Worm (Caenorhabditis elegans) whole organism, L3 larva: Measurements from ENCODE around the gene rps-13.

Experiments used
- R02D3.7 ChIP-seq: fragments of 150-350 bp; optimal IDR thresholded peaks from 2 replicates; lab custom pipeline; 2014; ENCODE audit warnings: missing biosample characterization, missing genetic modification characterization
- ZK546.5 ChIP-seq: sonication (generic microtip); optimal IDR thresholded peaks from 2 replicates; lab custom pipeline; 2017; ENCODE audit warnings: missing biosample characterization, missing genetic modification characterization
- aly-2 ChIP-seq: fragments of 150-350 bp; optimal IDR thresholded peaks from 2 replicates; lab custom pipeline; 2014; ENCODE audit warnings: missing biosample characterization, missing genetic modification characterization
- ama-1 ChIP-seq: fragments of 150-350 bp; optimal IDR thresholded peaks from 2 replicates; lab custom pipeline; 2018
- ceh-16 ChIP-seq: sonication (generic microtip); optimal IDR thresholded peaks from 2 replicates; lab custom pipeline; 2017; ENCODE audit warnings: missing biosample characterization, missing genetic modification characterization
- daf-12 ChIP-seq: fragments of 150-350 bp; optimal IDR thresholded peaks from 2 replicates; lab custom pipeline; 2014; ENCODE audit warnings: missing biosample characterization, missing genetic modification reagents, missing genetic modification characterization
- egl-27 ChIP-seq: sonication (generic microtip); optimal IDR thresholded peaks from 4 replicates; lab custom pipeline; 2017; ENCODE audit warnings: missing biosample characterization, missing genetic modification reagents, missing genetic modification characterization
- egl-5 ChIP-seq: fragments of 150-350 bp; optimal IDR thresholded peaks from 2 replicates; lab custom pipeline; 2017; ENCODE audit warnings: missing biosample characterization, missing genetic modification reagents, missing genetic modification characterization, inconsistent platforms
- elt-1 ChIP-seq: fragments of 150-350 bp; optimal IDR thresholded peaks from 2 replicates; lab custom pipeline; 2014; ENCODE audit warnings: missing biosample characterization, missing genetic modification characterization
- elt-2 ChIP-seq: sonication (generic microtip); optimal IDR thresholded peaks from 2 replicates; lab custom pipeline; 2016; ENCODE audit warnings: missing genetic modification reagents, mild to moderate bottlenecking, missing genetic modification characterization, missing compliant biosample characterization
- elt-3 ChIP-seq, 3 experiments: fragments of 150-350 bp in 1 of 3; sonication (generic microtip) in 2 of 3; optimal IDR thresholded peaks; 2 replicates in 2 of 3; 4 replicates in 1 of 3; lab custom pipeline; 2014 to 2017; ENCODE audit warnings: missing biosample characterization in 3 of 3, missing genetic modification characterization in 3 of 3
- eor-1 ChIP-seq, 2 experiments: fragments of 150-350 bp; optimal IDR thresholded peaks; 2 replicates each; lab custom pipeline; 2014 to 2018; ENCODE audit warnings: missing biosample characterization in 2 of 2, missing genetic modification characterization in 2 of 2
- fkh-10 ChIP-seq: sonication (generic microtip); optimal IDR thresholded peaks from 2 replicates; lab custom pipeline; 2017; ENCODE audit warnings: missing biosample characterization, missing genetic modification reagents, missing genetic modification characterization
- fkh-2 ChIP-seq: fragments of 150-350 bp; optimal IDR thresholded peaks from 2 replicates; lab custom pipeline; 2014; ENCODE audit warnings: missing biosample characterization, missing genetic modification reagents, missing genetic modification characterization
- hmg-11 ChIP-seq: sonication (generic microtip); optimal IDR thresholded peaks from 2 replicates; lab custom pipeline; 2016; ENCODE audit warnings: missing genetic modification characterization, missing compliant biosample characterization
- lin-15B ChIP-seq: fragments of 150-350 bp; optimal IDR thresholded peaks from 2 replicates; lab custom pipeline; 2014; ENCODE audit warnings: missing biosample characterization, missing genetic modification characterization
- lin-39 ChIP-seq: fragments of 150-350 bp; optimal IDR thresholded peaks from 2 replicates; lab custom pipeline; 2018; ENCODE audit warnings: missing biosample characterization, missing genetic modification reagents, missing genetic modification characterization
- lsy-12 ChIP-seq: sonication (generic microtip); optimal IDR thresholded peaks from 2 replicates; lab custom pipeline; 2016; ENCODE audit warnings: mild to moderate bottlenecking, missing genetic modification characterization, missing compliant biosample characterization
- mdl-1 ChIP-seq: fragments of 150-350 bp; optimal IDR thresholded peaks from 2 replicates; lab custom pipeline; 2014; ENCODE audit warnings: missing biosample characterization, missing genetic modification characterization
- nfya-1 ChIP-seq: sonication (generic microtip); optimal IDR thresholded peaks from 2 replicates; lab custom pipeline; 2017; ENCODE audit warnings: missing genetic modification characterization, mild to moderate bottlenecking, missing compliant biosample characterization, antibody characterized with exemption, moderate library complexity; ENCODE audit not compliant: insufficient read depth
- nhr-23 ChIP-seq: fragments of 150-350 bp; optimal IDR thresholded peaks from 2 replicates; lab custom pipeline; 2014; ENCODE audit warnings: missing biosample characterization, missing genetic modification reagents, missing genetic modification characterization
- nhr-25 ChIP-seq: sonication (generic microtip); optimal IDR thresholded peaks from 2 replicates; lab custom pipeline; 2017; ENCODE audit warnings: missing biosample characterization, missing genetic modification characterization
- nhr-28 ChIP-seq: fragments of 150-350 bp; optimal IDR thresholded peaks from 2 replicates; lab custom pipeline; 2014; ENCODE audit warnings: missing biosample characterization, missing genetic modification characterization
- nhr-67 ChIP-seq: fragments of 150-350 bp; optimal IDR thresholded peaks from 2 replicates; lab custom pipeline; 2014; ENCODE audit warnings: missing biosample characterization, missing genetic modification characterization
- nhr-77 ChIP-seq: fragments of 150-350 bp; optimal IDR thresholded peaks from 2 replicates; lab custom pipeline; 2014; ENCODE audit warnings: missing biosample characterization, missing genetic modification characterization
- pha-4 ChIP-seq: fragments of 150-350 bp; optimal IDR thresholded peaks from 2 replicates; lab custom pipeline; 2014; ENCODE audit warnings: missing biosample characterization, missing genetic modification reagents, missing genetic modification characterization
- pqm-1 ChIP-seq: fragments of 150-350 bp; optimal IDR thresholded peaks from 2 replicates; lab custom pipeline; 2017; ENCODE audit warnings: missing biosample characterization, missing genetic modification characterization, inconsistent platforms
- snpc-4 ChIP-seq: fragments of 150-350 bp; optimal IDR thresholded peaks from 2 replicates; lab custom pipeline; 2014; ENCODE audit warnings: missing biosample characterization, missing genetic modification characterization
- tbx-2 ChIP-seq: sonication (generic microtip); optimal IDR thresholded peaks from 2 replicates; lab custom pipeline; 2016; ENCODE audit warnings: mild to moderate bottlenecking, missing genetic modification characterization, missing compliant biosample characterization
- unc-62 ChIP-seq: fragments of 150-350 bp; sonication (generic microtip); optimal IDR thresholded peaks from 4 replicates; lab custom pipeline; 2014; ENCODE audit warnings: missing biosample characterization, missing genetic modification reagents, missing genetic modification characterization
- ztf-4 ChIP-seq: fragments of 150-350 bp; optimal IDR thresholded peaks from 2 replicates; lab custom pipeline; 2014; ENCODE audit warnings: missing biosample characterization, missing genetic modification characterization

rps-13 gene

ce11 chrIII:6379129-6379528 lies 4.3 kb upstream of the rps-13 start, which contains the start of gene C16A3.6:
TSS of gene C16A3.6 (plus strand) at chrIII:6379212.
- no peak for TF ChIP-seq egl-27 (tag; lab: Kevin White, UChicago)
- peak; percentile 11 for TF ChIP-seq nhr-23 (tag; lab: Kevin White, UChicago)
- TF ChIP-seq ama-1 (lab: Kevin White, UChicago): peak; percentile 75
- no peak for TF ChIP-seq mdl-1 (tag; lab: Kevin White, UChicago)
- TF ChIP-seq egl-5 (tag; lab: Kevin White, UChicago): no peak
- TF ChIP-seq R02D3.7 (tag; lab: Kevin White, UChicago): no peak
- TF ChIP-seq nfya-1 (tag; lab: Kevin White, UChicago): peak; percentile 37
- TF ChIP-seq ztf-4 (tag; lab: Kevin White, UChicago): no peak
- no peak for TF ChIP-seq elt-3 (tag; optimal IDR thresholded peaks at IDR 0.05; lab: Kevin White, UChicago)
- peak; percentile 32 for TF ChIP-seq hmg-11
- TF ChIP-seq elt-2: peak; percentile 14
- no peak for TF ChIP-seq nhr-25 (tag; lab: Kevin White, UChicago)
- peak; percentile 40 for TF ChIP-seq pha-4
- TF ChIP-seq, all 47 proteins: peak for 6

- TF ChIP-seq fkh-2 (tag; lab: Kevin White, UChicago) (no peak), elt-2 (peak; percentile 8), lin-39 (tag; lab: Kevin White, UChicago) (no peak)
- TF ChIP-seq, all 47 proteins: peak for 1
These were observed 835 bp downstream of the rps-13 start for ce11 chrIII:6373850-6374474.

ce11 chrIII:6368524-6368923 lies 6.3 kb downstream of the rps-13 start:
- TF ChIP-seq tbx-2 (tag; lab: Kevin White, UChicago) (no peak), nhr-77 (tag; lab: Kevin White, UChicago) (no peak), R02D3.7 (tag; lab: Kevin White, UChicago) (no peak), daf-12 (tag; lab: Kevin White, UChicago) (no peak), nhr-67 (tag; lab: Kevin White, UChicago) (no peak), fkh-10 (no peak), nhr-28 (tag; lab: Kevin White, UChicago) (no peak), lsy-12 (tag; lab: Kevin White, UChicago) (no peak), lin-15B (tag; lab: Kevin White, UChicago) (no peak), nhr-23 (tag; lab: Kevin White, UChicago) (no peak)

DNA sequence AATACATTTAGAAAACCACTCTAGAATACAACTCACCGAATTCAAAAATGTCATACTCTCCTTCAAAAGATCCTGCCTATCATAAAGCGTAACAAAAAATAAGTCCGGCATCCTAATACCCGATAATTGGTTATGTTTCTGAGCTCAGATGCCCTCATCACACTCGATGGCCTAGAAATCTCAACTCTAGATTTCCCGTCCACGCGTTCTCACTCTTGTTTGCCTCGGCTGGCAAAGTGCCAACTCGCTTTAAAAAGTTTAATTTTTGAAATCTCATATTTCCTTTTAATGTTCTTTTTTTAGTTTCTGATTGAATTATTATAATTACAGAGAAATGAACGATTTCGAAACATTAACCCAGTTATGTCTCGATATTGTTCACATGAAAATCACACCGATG lies 7.1 kb downstream of the rps-13 start, which contains the start of the genes C56G2.15 and thoc-2:
C56G2.15 (minus strand) TSS at position 188 of the 400 bp plus-strand sequence.
thoc-2 (plus strand) TSS at position 331 of the 400 bp plus-strand sequence.
- peak; percentile 4 for TF ChIP-seq nfya-1 (tag; lab: Kevin White, UChicago)
- no peak for TF ChIP-seq aly-2 (tag; lab: Kevin White, UChicago)
- no peak for TF ChIP-seq egl-27 (tag; lab: Kevin White, UChicago)
- no peak for TF ChIP-seq ceh-16 (tag; lab: Kevin White, UChicago)
- TF ChIP-seq nhr-25 (tag; lab: Kevin White, UChicago): no peak
- TF ChIP-seq lin-39 (tag; lab: Kevin White, UChicago): peak; percentile 10
- TF ChIP-seq snpc-4 (tag; lab: Kevin White, UChicago): peak; percentile 14
- no peak for TF ChIP-seq pqm-1
- no peak for TF ChIP-seq ama-1 (lab: Kevin White, UChicago)
- TF ChIP-seq lsy-12 (tag; lab: Kevin White, UChicago): no peak
- peak; percentile 30 for TF ChIP-seq pha-4

- TF ChIP-seq nfya-1 (tag; lab: Kevin White, UChicago): peak; percentile 19
- TF ChIP-seq eor-1 (tag; optimal IDR thresholded peaks at IDR 0.05; lab: Kevin White, UChicago): no peak
- TF ChIP-seq nhr-25 (tag; lab: Kevin White, UChicago): peak; percentile 74
- peak; percentile 76 for TF ChIP-seq unc-62 (GFP tag; lab: Kevin White, UChicago)
- TF ChIP-seq nhr-23 (tag; lab: Kevin White, UChicago): peak; percentile 32
- TF ChIP-seq ZK546.5 (tag; lab: Kevin White, UChicago): no peak
- TF ChIP-seq lin-15B (tag; lab: Kevin White, UChicago): peak; percentile 5
- peak; percentile 88 for TF ChIP-seq lin-39 (tag; lab: Kevin White, UChicago)
- TF ChIP-seq elt-1: peak; percentile 72
- no peak for TF ChIP-seq daf-12 (tag; lab: Kevin White, UChicago)
These were observed 10.4 kb downstream of the rps-13 start for ce11 chrIII:6364395-6364794.
